Worm (Caenorhabditis elegans) whole organism, L1 larva: ENCODE data around the gene hex-5.

ENCODE experiments used
- aha-1 ChIP-seq: fragments of 150-350 bp; optimal IDR thresholded peaks from 2 replicates; lab custom pipeline; 2014; ENCODE audit warnings: missing biosample characterization, missing genetic modification characterization
- ama-1 ChIP-seq: fragments of 150-350 bp; optimal IDR thresholded peaks from 2 replicates; lab custom pipeline; 2014
- fkh-8 ChIP-seq: sonication (generic microtip); optimal IDR thresholded peaks from 2 replicates; lab custom pipeline; 2016; ENCODE audit warnings: mild to moderate bottlenecking, missing genetic modification characterization, missing compliant biosample characterization
- lin-15B ChIP-seq: fragments of 150-350 bp; sonication (generic microtip); optimal IDR thresholded peaks from 3 replicates; lab custom pipeline; 2014; ENCODE audit warnings: missing biosample characterization, missing genetic modification characterization
- lin-39 ChIP-seq: fragments of 150-350 bp; optimal IDR thresholded peaks from 2 replicates; lab custom pipeline; 2014; ENCODE audit warnings: missing biosample characterization, missing genetic modification reagents, missing genetic modification characterization
- lsy-2 ChIP-seq, 2 experiments: fragments of 150-350 bp; optimal IDR thresholded peaks; 2 replicates each; lab custom pipeline; 2014; ENCODE audit warnings: missing biosample characterization in 2 of 2, missing genetic modification characterization in 2 of 2
- nhr-19 ChIP-seq: fragments of 200-800 bp; sonication (Bioruptor generic); conservative IDR thresholded peaks from 2 replicates; pipeline ENCODE4 v1.3.6; 2022; ENCODE audit warnings: missing genetic modification characterization, missing compliant biosample characterization
- pqm-1 ChIP-seq: sonication (generic microtip); optimal IDR thresholded peaks from 3 replicates; lab custom pipeline; 2017; ENCODE audit warnings: missing biosample characterization, missing genetic modification characterization
- sox-4 ChIP-seq: sonication (generic microtip); optimal IDR thresholded peaks from 2 replicates; lab custom pipeline; 2016; ENCODE audit warnings: missing genetic modification characterization, missing compliant biosample characterization
- zag-1 ChIP-seq: fragments of 150-350 bp; optimal IDR thresholded peaks from 2 replicates; lab custom pipeline; 2014; ENCODE audit warnings: missing biosample characterization, missing genetic modification characterization
- ztf-11 ChIP-seq, 2 experiments: sonication (generic microtip); optimal IDR thresholded peaks; 2 replicates each; lab custom pipeline; 2016 to 2017; ENCODE audit warnings: missing genetic modification characterization in 2 of 2, missing biosample characterization in 1 of 2, missing compliant biosample characterization in 1 of 2

DNA sequence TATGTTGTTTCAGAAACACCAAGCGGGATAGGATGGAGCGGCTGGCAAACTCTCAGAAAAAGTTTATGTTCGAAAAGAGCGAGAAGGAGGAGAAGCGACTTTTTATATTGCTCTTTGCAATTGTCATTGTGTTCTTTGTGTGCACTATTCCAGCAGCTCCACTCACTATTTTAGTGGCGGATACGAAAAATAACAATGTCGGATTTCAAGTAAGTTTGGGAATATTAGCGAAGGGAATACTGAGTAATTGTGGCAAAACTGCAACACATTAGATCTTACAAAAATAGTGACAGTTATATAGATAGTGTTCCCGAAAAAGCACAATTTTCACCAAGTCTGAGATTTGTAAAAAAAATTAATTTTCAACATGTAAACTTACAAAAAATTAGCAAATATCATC lies 17.7 kb upstream of the hex-5 start:
- TF ChIP-seq lin-39 (tag; lab: Kevin White, UChicago) (no peak), lsy-2 (tag; optimal IDR thresholded peaks at IDR 0.05; lab: Kevin White, UChicago) (no peak), lin-15B (tag; lab: Kevin White, UChicago) (no peak), ztf-11 (tag; optimal IDR thresholded peaks at IDR 0.05; lab: Kevin White, UChicago) (no peak), zag-1 (tag; lab: Kevin White, UChicago) (no peak), nhr-19 (GFP tag; lab: Robert Waterston, UW) (no peak), aha-1 (tag; lab: Kevin White, UChicago) (no peak), ama-1 (lab: Kevin White, UChicago) (no peak), sox-4 (tag; lab: Kevin White, UChicago) (no peak), fkh-8 (tag; lab: Kevin White, UChicago) (no peak), pqm-1 (no peak)
